Worm (Caenorhabditis elegans) whole organism, L3 larva: Measurements from ENCODE around the gene nstp-3.

Experiments
- ZK546.5 ChIP-seq: sonication (generic microtip); optimal IDR thresholded peaks from 2 replicates; lab custom pipeline; 2017; ENCODE audit warnings: missing biosample characterization, missing genetic modification characterization
- aly-2 ChIP-seq: fragments of 150-350 bp; optimal IDR thresholded peaks from 2 replicates; lab custom pipeline; 2014; ENCODE audit warnings: missing biosample characterization, missing genetic modification characterization
- ama-1 ChIP-seq: fragments of 150-350 bp; optimal IDR thresholded peaks from 2 replicates; lab custom pipeline; 2018
- ceh-16 ChIP-seq: sonication (generic microtip); optimal IDR thresholded peaks from 2 replicates; lab custom pipeline; 2017; ENCODE audit warnings: missing biosample characterization, missing genetic modification characterization
- ceh-28 ChIP-seq: fragments of 150-350 bp; optimal IDR thresholded peaks from 2 replicates; lab custom pipeline; 2014; ENCODE audit warnings: missing biosample characterization, missing genetic modification reagents, missing genetic modification characterization
- egl-5 ChIP-seq: fragments of 150-350 bp; optimal IDR thresholded peaks from 2 replicates; lab custom pipeline; 2017; ENCODE audit warnings: missing biosample characterization, missing genetic modification reagents, missing genetic modification characterization, inconsistent platforms
- elt-1 ChIP-seq: fragments of 150-350 bp; optimal IDR thresholded peaks from 2 replicates; lab custom pipeline; 2014; ENCODE audit warnings: missing biosample characterization, missing genetic modification characterization
- elt-2 ChIP-seq: sonication (generic microtip); optimal IDR thresholded peaks from 2 replicates; lab custom pipeline; 2016; ENCODE audit warnings: missing genetic modification reagents, mild to moderate bottlenecking, missing genetic modification characterization, missing compliant biosample characterization
- elt-3 ChIP-seq, 3 experiments: fragments of 150-350 bp in 1 of 3; sonication (generic microtip) in 2 of 3; optimal IDR thresholded peaks; 2 replicates in 2 of 3; 4 replicates in 1 of 3; lab custom pipeline; 2014 to 2017; ENCODE audit warnings: missing biosample characterization in 3 of 3, missing genetic modification characterization in 3 of 3
- eor-1 ChIP-seq, 2 experiments: fragments of 150-350 bp; optimal IDR thresholded peaks; 2 replicates each; lab custom pipeline; 2014 to 2018; ENCODE audit warnings: missing biosample characterization in 2 of 2, missing genetic modification characterization in 2 of 2
- fkh-10 ChIP-seq: sonication (generic microtip); optimal IDR thresholded peaks from 2 replicates; lab custom pipeline; 2017; ENCODE audit warnings: missing biosample characterization, missing genetic modification reagents, missing genetic modification characterization
- fkh-2 ChIP-seq: fragments of 150-350 bp; optimal IDR thresholded peaks from 2 replicates; lab custom pipeline; 2014; ENCODE audit warnings: missing biosample characterization, missing genetic modification reagents, missing genetic modification characterization
- fos-1 ChIP-seq: fragments of 150-350 bp; optimal IDR thresholded peaks from 2 replicates; lab custom pipeline; 2014; ENCODE audit warnings: missing biosample characterization, missing genetic modification characterization
- hmg-11 ChIP-seq: sonication (generic microtip); optimal IDR thresholded peaks from 2 replicates; lab custom pipeline; 2016; ENCODE audit warnings: missing genetic modification characterization, missing compliant biosample characterization
- jun-1 ChIP-seq: fragments of 150-350 bp; optimal IDR thresholded peaks from 2 replicates; lab custom pipeline; 2014; ENCODE audit warnings: missing biosample characterization, missing genetic modification reagents, missing genetic modification characterization
- lin-15B ChIP-seq: fragments of 150-350 bp; optimal IDR thresholded peaks from 2 replicates; lab custom pipeline; 2014; ENCODE audit warnings: missing biosample characterization, missing genetic modification characterization
- lin-39 ChIP-seq: fragments of 150-350 bp; optimal IDR thresholded peaks from 2 replicates; lab custom pipeline; 2018; ENCODE audit warnings: missing biosample characterization, missing genetic modification reagents, missing genetic modification characterization
- lsy-12 ChIP-seq: sonication (generic microtip); optimal IDR thresholded peaks from 2 replicates; lab custom pipeline; 2016; ENCODE audit warnings: mild to moderate bottlenecking, missing genetic modification characterization, missing compliant biosample characterization
- mdl-1 ChIP-seq: fragments of 150-350 bp; optimal IDR thresholded peaks from 2 replicates; lab custom pipeline; 2014; ENCODE audit warnings: missing biosample characterization, missing genetic modification characterization
- mml-1 ChIP-seq: fragments of 150-350 bp; sonication (generic microtip); optimal IDR thresholded peaks from 3 replicates; lab custom pipeline; 2014; ENCODE audit warnings: missing biosample characterization, missing genetic modification characterization
- nfya-1 ChIP-seq: sonication (generic microtip); optimal IDR thresholded peaks from 2 replicates; lab custom pipeline; 2017; ENCODE audit warnings: missing genetic modification characterization, mild to moderate bottlenecking, missing compliant biosample characterization, antibody characterized with exemption, moderate library complexity; ENCODE audit not compliant: insufficient read depth
- nhr-11 ChIP-seq: fragments of 150-350 bp; optimal IDR thresholded peaks from 2 replicates; lab custom pipeline; 2014; ENCODE audit warnings: missing biosample characterization, missing genetic modification characterization
- nhr-12 ChIP-seq: fragments of 150-350 bp; optimal IDR thresholded peaks from 2 replicates; lab custom pipeline; 2014; ENCODE audit warnings: missing biosample characterization, missing genetic modification characterization
- nhr-23 ChIP-seq: fragments of 150-350 bp; optimal IDR thresholded peaks from 2 replicates; lab custom pipeline; 2014; ENCODE audit warnings: missing biosample characterization, missing genetic modification reagents, missing genetic modification characterization
- nhr-25 ChIP-seq: sonication (generic microtip); optimal IDR thresholded peaks from 2 replicates; lab custom pipeline; 2017; ENCODE audit warnings: missing biosample characterization, missing genetic modification characterization
- nhr-43 ChIP-seq: sonication (generic microtip); optimal IDR thresholded peaks from 2 replicates; lab custom pipeline; 2016; ENCODE audit warnings: mild to moderate bottlenecking, missing genetic modification characterization, missing compliant biosample characterization; ENCODE audit not compliant: poor library complexity, severe bottlenecking
- nhr-67 ChIP-seq: fragments of 150-350 bp; optimal IDR thresholded peaks from 2 replicates; lab custom pipeline; 2014; ENCODE audit warnings: missing biosample characterization, missing genetic modification characterization
- nhr-76 ChIP-seq: fragments of 150-350 bp; sonication (generic microtip); optimal IDR thresholded peaks from 5 replicates; lab custom pipeline; 2014; ENCODE audit warnings: missing biosample characterization, missing genetic modification characterization
- pha-4 ChIP-seq: fragments of 150-350 bp; optimal IDR thresholded peaks from 2 replicates; lab custom pipeline; 2014; ENCODE audit warnings: missing biosample characterization, missing genetic modification reagents, missing genetic modification characterization
- pqm-1 ChIP-seq: fragments of 150-350 bp; optimal IDR thresholded peaks from 2 replicates; lab custom pipeline; 2017; ENCODE audit warnings: missing biosample characterization, missing genetic modification characterization, inconsistent platforms
- sea-2 ChIP-seq: fragments of 150-350 bp; sonication (generic microtip); optimal IDR thresholded peaks from 4 replicates; lab custom pipeline; 2014; ENCODE audit warnings: missing biosample characterization, missing genetic modification reagents, missing genetic modification characterization
- skn-1 ChIP-seq: fragments of 150-350 bp; optimal IDR thresholded peaks from 2 replicates; lab custom pipeline; 2014; ENCODE audit warnings: missing biosample characterization, missing genetic modification characterization
- unc-39 ChIP-seq: sonication (generic microtip); optimal IDR thresholded peaks from 4 replicates; lab custom pipeline; 2017; ENCODE audit warnings: missing biosample characterization, missing genetic modification characterization
- zag-1 ChIP-seq: fragments of 150-350 bp; optimal IDR thresholded peaks from 2 replicates; lab custom pipeline; 2014; ENCODE audit warnings: missing biosample characterization, missing genetic modification characterization
- ztf-4 ChIP-seq: fragments of 150-350 bp; optimal IDR thresholded peaks from 2 replicates; lab custom pipeline; 2014; ENCODE audit warnings: missing biosample characterization, missing genetic modification characterization

nstp-3 gene

ce11 chrV:5844349-5844760 is 46.3 kb upstream of the nstp-3 start (continued):
- peak; percentile 42 for TF ChIP-seq elt-1 (tag; lab: Kevin White, UChicago)
- TF ChIP-seq nhr-12 (tag; lab: Kevin White, UChicago), result no peak

ce11 chrV:5843415-5844337 is 45.6 kb upstream of the nstp-3 start:
- TF ChIP-seq nhr-76 (tag; lab: Kevin White, UChicago) (no peak), fos-1 (tag; lab: Kevin White, UChicago) (no peak), fkh-2 (tag; lab: Kevin White, UChicago) (no peak), mdl-1 (no peak), sea-2 (no peak), pha-4 (tag; lab: Kevin White, UChicago) (peak; percentile 28), nhr-11 (tag; lab: Kevin White, UChicago) (peak; percentile 45), ama-1 (peak; percentile 62), pqm-1 (tag; lab: Kevin White, UChicago) (peak; percentile 91), elt-2 (peak; percentile 87), egl-5 (tag; lab: Kevin White, UChicago) (peak; percentile 82), jun-1 (tag; lab: Kevin White, UChicago) (peak; percentile 77), eor-1 (tag; optimal IDR thresholded peaks at IDR 0.05; lab: Kevin White, UChicago) (no peak), skn-1 (tag; lab: Kevin White, UChicago) (peak; percentile 39), fkh-10 (GFP tag; lab: Kevin White, UChicago) (no peak), nfya-1 (tag; lab: Kevin White, UChicago) (peak; percentile 33), nhr-23 (tag; lab: Kevin White, UChicago) (peak; percentile 27), unc-39 (tag; lab: Kevin White, UChicago) (no peak)

ce11 chrV:5842507-5843144 is 44.6 kb upstream of the nstp-3 start:
- TF ChIP-seq pqm-1 (tag; lab: Kevin White, UChicago) (peak; percentile 70), mml-1 (tag; lab: Kevin White, UChicago) (no peak), elt-2 (peak; percentile 51), ama-1 (peak; percentile 74), pha-4 (tag; lab: Kevin White, UChicago) (peak; percentile 48)

- TF ChIP-seq zag-1 (tag; lab: Kevin White, UChicago) (no peak), nhr-25 (tag; lab: Kevin White, UChicago) (peak; percentile 32)
These were observed 42.9 kb upstream of the nstp-3 start for ce11 chrV:5840939-5841338.

ce11 chrV:5838576-5839366 is 40.7 kb upstream of the nstp-3 start, which contains the start of gene F26F12.2:
Gene F26F12.2 (minus strand): TSS chrV:5838613.
- TF ChIP-seq nhr-67 (tag; lab: Kevin White, UChicago) (no peak), lsy-12 (tag; lab: Kevin White, UChicago) (peak; percentile 46), ama-1 (peak; percentile 85), elt-3 (tag; optimal IDR thresholded peaks at IDR 0.05; lab: Kevin White, UChicago) (no peak), elt-2 (peak; percentile 7), nhr-43 (peak; percentile 73), jun-1 (tag; lab: Kevin White, UChicago) (peak; percentile 4), nhr-25 (tag; lab: Kevin White, UChicago) (peak; percentile 56), nhr-23 (tag; lab: Kevin White, UChicago) (peak; percentile 45), pha-4 (tag; lab: Kevin White, UChicago) (no peak)

ce11 chrV:5836616-5836982 is 38.6 kb upstream of the nstp-3 start, which contains the start of gene col-140:
Gene col-140 (minus strand): TSS chrV:5836834.
- TF ChIP-seq elt-2, result no peak
- no peak for TF ChIP-seq nhr-67 (tag; lab: Kevin White, UChicago)
- TF ChIP-seq nhr-76 (tag; lab: Kevin White, UChicago), result no peak
- no peak for TF ChIP-seq ceh-16 (tag; lab: Kevin White, UChicago)
- TF ChIP-seq elt-3 (tag; optimal IDR thresholded peaks at IDR 0.05; lab: Kevin White, UChicago), result no peak
- TF ChIP-seq ZK546.5, result no peak
- TF ChIP-seq lin-39 (tag; lab: Kevin White, UChicago), result no peak
- no peak for TF ChIP-seq ztf-4 (tag; lab: Kevin White, UChicago)
- no peak for TF ChIP-seq ama-1
- TF ChIP-seq lin-15B (tag; lab: Kevin White, UChicago), result no peak
- no peak for TF ChIP-seq ceh-28 (tag; lab: Kevin White, UChicago)
- TF ChIP-seq unc-39 (tag; lab: Kevin White, UChicago), result no peak
- no peak for TF ChIP-seq egl-5 (tag; lab: Kevin White, UChicago)
- no peak for TF ChIP-seq jun-1 (tag; lab: Kevin White, UChicago)
- TF ChIP-seq aly-2, result no peak
- TF ChIP-seq hmg-11 (tag; lab: Kevin White, UChicago), result no peak
- no peak for TF ChIP-seq elt-1 (tag; lab: Kevin White, UChicago)
- TF ChIP-seq skn-1 (tag; lab: Kevin White, UChicago), result no peak
